Worm (Caenorhabditis elegans) whole organism, early embryonic: ENCODE measurements around the gene K08B5.2.

ENCODE experiments used
- B0310.2 ChIP-seq: sonication (generic microtip); optimal IDR thresholded peaks from 2 replicates; lab custom pipeline; 2016; ENCODE audit warnings: mild to moderate bottlenecking, missing genetic modification characterization, missing compliant biosample characterization
- F13C5.2 ChIP-seq: sonication (generic microtip); optimal IDR thresholded peaks from 2 replicates; lab custom pipeline; 2017; ENCODE audit warnings: mild to moderate bottlenecking, missing genetic modification characterization, inconsistent platforms, missing compliant biosample characterization
- aly-1 ChIP-seq: sonication (generic microtip); optimal IDR thresholded peaks from 2 replicates; lab custom pipeline; 2016; ENCODE audit warnings: missing genetic modification characterization, missing compliant biosample characterization
- ama-1 ChIP-seq: fragments of 150-350 bp; optimal IDR thresholded peaks from 2 replicates; lab custom pipeline; 2014
- ceh-13 ChIP-seq: fragments of 200-800 bp; sonication (Bioruptor generic); optimal IDR thresholded peaks from 2 replicates; lab custom pipeline; 2018; ENCODE audit warnings: mild to moderate bottlenecking, missing genetic modification characterization, missing compliant biosample characterization
- ceh-36 ChIP-seq: sonication (generic microtip); optimal IDR thresholded peaks from 2 replicates; lab custom pipeline; 2016; ENCODE audit warnings: missing genetic modification characterization, inconsistent platforms, missing compliant biosample characterization
- ets-7 ChIP-seq: sonication (generic microtip); optimal IDR thresholded peaks from 2 replicates; lab custom pipeline; 2016; ENCODE audit warnings: missing genotype, missing genetic modification characterization, missing compliant biosample characterization
- flt-1 ChIP-seq: fragments of 200-800 bp; sonication (Bioruptor generic); IDR thresholded peaks from 2 replicates; pipeline ENCODE4 v1.3.6; 2022; ENCODE audit warnings: missing genetic modification characterization, missing compliant biosample characterization
- hmbx-1 ChIP-seq: sonication (generic microtip); optimal IDR thresholded peaks from 2 replicates; lab custom pipeline; 2016; ENCODE audit warnings: mild to moderate bottlenecking, missing genetic modification characterization, missing compliant biosample characterization
- hmg-4 ChIP-seq: fragments of 200-800 bp; sonication (Bioruptor generic); optimal IDR thresholded peaks from 2 replicates; lab custom pipeline; 2018; ENCODE audit warnings: mild to moderate bottlenecking, missing genetic modification characterization, missing compliant biosample characterization
- hnd-1 ChIP-seq: sonication (generic microtip); optimal IDR thresholded peaks from 2 replicates; lab custom pipeline; 2016; ENCODE audit warnings: missing genetic modification characterization, missing compliant biosample characterization
- pes-1 ChIP-seq: fragments of 200-800 bp; sonication (Bioruptor generic); IDR thresholded peaks from 2 replicates; pipeline ENCODE4 v1.3.6; 2022; ENCODE audit warnings: missing genetic modification reagents, missing genetic modification characterization, missing compliant biosample characterization
- scrt-1 ChIP-seq: fragments of 200-800 bp; sonication (Bioruptor generic); IDR thresholded peaks from 2 replicates; pipeline ENCODE4 v1.3.6; 2022; ENCODE audit warnings: missing genetic modification characterization, missing compliant biosample characterization
- sea-1 ChIP-seq: fragments of 200-800 bp; sonication (Bioruptor generic); conservative IDR thresholded peaks from 2 replicates; pipeline ENCODE4 v1.3.6; 2022; ENCODE audit warnings: missing genetic modification characterization, missing compliant biosample characterization
- tbx-11 ChIP-seq: fragments of 200-800 bp; sonication (Bioruptor generic); IDR thresholded peaks from 2 replicates; pipeline ENCODE4 v1.3.6; 2022; ENCODE audit warnings: missing genetic modification characterization, missing compliant biosample characterization
- tbx-37 ChIP-seq: fragments of 200-800 bp; sonication (Bioruptor generic); conservative IDR thresholded peaks from 2 replicates; pipeline ENCODE4 v1.3.6; 2022; ENCODE audit warnings: missing genetic modification reagents, missing genetic modification characterization, missing compliant biosample characterization
- tra-4 ChIP-seq: sonication (generic microtip); optimal IDR thresholded peaks from 2 replicates; lab custom pipeline; 2017; ENCODE audit warnings: missing genetic modification characterization, missing compliant biosample characterization

The K08B5.2 gene

DNA sequence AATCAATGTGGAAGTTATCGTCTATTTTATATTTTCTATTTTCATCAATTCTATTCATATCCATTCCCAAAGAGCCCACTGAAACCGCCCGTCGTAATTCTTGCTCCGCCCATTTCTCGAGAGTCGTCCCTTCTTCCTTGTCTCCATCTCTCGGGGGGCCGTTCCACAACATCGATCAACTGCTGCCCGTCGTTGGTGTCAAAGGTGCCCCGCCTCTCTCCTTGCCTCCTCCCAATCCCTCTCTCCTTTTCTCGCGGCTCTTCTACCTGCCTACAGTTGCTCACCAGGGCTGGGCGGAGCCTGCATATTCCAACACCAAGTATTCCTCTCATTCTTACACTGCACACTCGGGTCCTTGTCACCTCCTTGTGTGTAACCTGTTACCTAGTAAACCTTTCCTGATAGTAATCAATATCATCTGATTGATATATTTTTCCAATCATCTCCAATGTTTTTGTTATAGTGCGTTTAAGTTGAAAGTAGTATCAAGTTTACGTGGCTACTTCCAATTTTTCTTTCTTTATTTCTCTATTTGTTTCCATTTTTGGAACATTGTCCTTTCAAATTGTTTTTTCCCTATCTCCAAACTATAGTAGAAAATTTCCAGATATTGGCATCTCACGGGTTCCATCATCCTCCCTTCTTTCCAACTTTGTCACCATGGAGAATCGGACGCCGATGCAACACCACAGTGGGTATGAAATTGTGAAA, 17.3 kb downstream of the K08B5.2 start, which contains the start of gene pat-9:
Gene pat-9, plus strand, starts transcription at position 661 of the 711 bp plus-strand sequence.
- TF ChIP-seq ets-7 (tag; lab: Kevin White, UChicago) (no peak), hmbx-1 (no peak), B0310.2 (tag; lab: Kevin White, UChicago) (no peak), aly-1 (tag; lab: Kevin White, UChicago) (no peak), hnd-1 (tag; lab: Kevin White, UChicago) (no peak), ama-1 (lab: Kevin White, UChicago) (no peak), hmg-4 (no peak), scrt-1 (no peak), tbx-11 (no peak), ceh-13 (GFP tag; lab: Kevin White, UChicago) (no peak), pes-1 (no peak), sea-1 (GFP tag; lab: Robert Waterston, UW) (no peak), flt-1 (GFP tag; lab: Robert Waterston, UW) (no peak), F13C5.2 (tag; lab: Kevin White, UChicago) (no peak), ceh-36 (no peak), tra-4 (tag; lab: Kevin White, UChicago) (no peak), tbx-37 (GFP tag; lab: Robert Waterston, UW) (no peak)

DNA sequence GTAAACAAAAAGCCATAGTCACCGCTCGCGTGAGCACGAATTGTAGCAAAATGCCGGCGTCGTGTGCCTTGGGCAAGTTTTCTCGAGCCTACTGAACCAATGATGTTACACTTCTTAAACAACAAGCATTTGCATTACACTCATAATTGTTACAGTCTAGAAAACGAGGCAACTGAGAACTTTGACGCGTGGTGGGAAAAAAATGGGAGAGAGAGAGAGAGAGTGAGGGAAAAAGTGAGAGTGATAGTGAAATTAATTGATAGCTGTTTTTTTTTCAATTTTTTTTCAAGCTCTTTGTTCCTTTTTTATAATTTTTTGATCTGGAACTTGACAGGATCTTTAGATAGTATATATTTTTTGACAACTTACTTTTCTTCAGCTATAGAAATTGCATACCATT, 18.5 kb downstream of the K08B5.2 start:
- TF ChIP-seq tra-4 (tag; lab: Kevin White, UChicago) (no peak), F13C5.2 (tag; lab: Kevin White, UChicago) (no peak), aly-1 (tag; lab: Kevin White, UChicago) (no peak), ets-7 (tag; lab: Kevin White, UChicago) (no peak)

DNA sequence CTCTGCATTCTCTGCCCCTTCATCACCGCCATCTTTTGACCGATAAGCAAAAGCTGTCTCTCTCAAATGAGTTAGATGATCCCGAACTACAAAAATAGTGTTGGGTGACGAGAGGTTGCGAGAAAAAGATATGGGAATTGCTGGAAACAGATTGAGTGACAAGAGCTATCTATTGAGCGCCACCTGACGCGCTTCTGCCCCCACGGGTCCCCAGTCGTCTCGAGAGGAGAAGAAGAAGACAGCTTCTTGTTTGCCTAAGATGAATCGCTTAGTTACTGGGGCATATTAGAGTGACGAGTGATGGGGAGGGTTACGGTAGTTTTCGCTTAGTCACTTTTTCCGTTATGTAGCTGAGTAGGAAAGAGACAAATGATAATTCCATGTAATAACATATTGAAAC, 19.1 kb downstream of the K08B5.2 start:
- no peak for TF ChIP-seq ceh-36
- TF ChIP-seq sea-1 (GFP tag; lab: Robert Waterston, UW): no peak
- TF ChIP-seq hmg-4: no peak
- no peak for TF ChIP-seq tbx-37 (GFP tag; lab: Robert Waterston, UW)
- TF ChIP-seq hmbx-1: no peak
- TF ChIP-seq flt-1 (GFP tag; lab: Robert Waterston, UW): no peak
- TF ChIP-seq pes-1: no peak

DNA sequence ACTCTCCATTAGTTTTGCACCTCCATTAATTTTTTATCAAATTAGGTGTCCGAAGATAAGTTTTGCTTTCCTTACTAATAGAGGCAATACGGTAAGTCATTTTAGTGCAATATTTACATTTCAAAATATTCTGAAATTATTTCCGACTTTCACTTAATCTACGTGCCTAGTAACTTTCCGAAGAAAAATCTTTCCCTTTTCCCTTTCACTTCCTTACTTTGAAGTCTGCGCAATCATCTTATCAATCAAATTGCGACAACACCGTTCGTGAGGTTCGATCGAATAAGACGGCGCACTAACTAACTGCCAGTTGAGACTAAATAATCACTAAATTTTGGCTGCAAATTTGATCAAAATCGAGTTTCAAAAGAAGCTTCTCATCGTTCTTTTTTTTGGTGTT, 19.8 kb downstream of the K08B5.2 start:
- TF ChIP-seq ama-1 (lab: Kevin White, UChicago) (no peak), pes-1 (no peak), tra-4 (tag; lab: Kevin White, UChicago) (no peak), flt-1 (GFP tag; lab: Robert Waterston, UW) (no peak), hmg-4 (no peak), hmbx-1 (no peak), hnd-1 (tag; lab: Kevin White, UChicago) (no peak), B0310.2 (tag; lab: Kevin White, UChicago) (no peak), ceh-13 (GFP tag; lab: Kevin White, UChicago) (no peak), ets-7 (tag; lab: Kevin White, UChicago) (no peak), F13C5.2 (tag; lab: Kevin White, UChicago) (no peak), ceh-36 (no peak), tbx-37 (GFP tag; lab: Robert Waterston, UW) (no peak), tbx-11 (no peak)

DNA sequence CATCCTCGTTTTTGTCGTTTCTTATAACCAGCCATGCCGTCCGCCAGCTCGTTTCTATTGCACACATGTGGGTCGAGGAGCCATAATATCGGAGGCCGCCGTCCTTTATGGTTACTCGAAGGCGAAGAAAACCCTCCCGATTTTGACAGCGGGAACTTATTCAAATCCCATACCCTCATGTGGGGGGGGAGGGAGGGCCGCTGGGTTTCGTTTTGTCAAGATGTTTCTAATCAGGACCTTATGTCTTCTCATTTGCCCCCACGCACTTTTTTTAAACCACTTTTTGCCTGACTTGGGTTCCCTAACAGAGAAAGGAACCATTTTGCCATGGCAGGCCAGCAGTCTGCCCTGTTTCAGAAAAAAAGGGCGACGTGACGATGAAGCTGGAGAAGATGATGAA, 21.2 kb downstream of the K08B5.2 start:
- TF ChIP-seq tbx-37 (GFP tag; lab: Robert Waterston, UW): no peak
- no peak for TF ChIP-seq sea-1 (GFP tag; lab: Robert Waterston, UW)
- no peak for TF ChIP-seq ets-7 (tag; lab: Kevin White, UChicago)

DNA sequence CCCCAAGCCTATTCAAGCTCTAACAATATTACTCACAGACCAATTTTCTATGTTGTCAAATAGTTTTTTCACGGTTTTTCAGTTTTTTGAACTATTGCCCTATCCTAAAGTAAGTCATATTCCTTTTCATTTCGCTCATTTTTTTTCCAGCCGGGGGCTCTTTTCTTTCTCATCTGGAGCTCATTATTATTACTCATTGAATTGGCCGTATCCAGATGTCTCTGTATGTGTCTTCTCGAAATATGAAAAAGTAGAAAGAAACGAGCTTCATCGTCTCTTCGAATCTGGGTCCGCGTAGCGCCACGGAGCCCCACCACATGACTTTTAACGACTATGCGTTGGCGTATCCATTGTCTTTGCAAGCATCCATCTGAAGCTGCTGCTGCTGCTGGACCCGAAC, 23.2 kb downstream of the K08B5.2 start:
- TF ChIP-seq tbx-37 (GFP tag; lab: Robert Waterston, UW): no peak
- no peak for TF ChIP-seq hmbx-1
- no peak for TF ChIP-seq flt-1 (GFP tag; lab: Robert Waterston, UW)
- no peak for TF ChIP-seq scrt-1
- TF ChIP-seq ceh-36: no peak
- no peak for TF ChIP-seq ceh-13 (GFP tag; lab: Kevin White, UChicago)
- no peak for TF ChIP-seq hmg-4
- TF ChIP-seq aly-1 (tag; lab: Kevin White, UChicago): no peak
- TF ChIP-seq F13C5.2 (tag; lab: Kevin White, UChicago): no peak
- TF ChIP-seq sea-1 (GFP tag; lab: Robert Waterston, UW): no peak
- TF ChIP-seq ets-7 (tag; lab: Kevin White, UChicago): no peak
- no peak for TF ChIP-seq B0310.2 (tag; lab: Kevin White, UChicago)
- no peak for TF ChIP-seq ama-1 (lab: Kevin White, UChicago)
- no peak for TF ChIP-seq tra-4 (tag; lab: Kevin White, UChicago)
- TF ChIP-seq pes-1: no peak
- no peak for TF ChIP-seq tbx-11
- no peak for TF ChIP-seq hnd-1 (tag; lab: Kevin White, UChicago)

DNA sequence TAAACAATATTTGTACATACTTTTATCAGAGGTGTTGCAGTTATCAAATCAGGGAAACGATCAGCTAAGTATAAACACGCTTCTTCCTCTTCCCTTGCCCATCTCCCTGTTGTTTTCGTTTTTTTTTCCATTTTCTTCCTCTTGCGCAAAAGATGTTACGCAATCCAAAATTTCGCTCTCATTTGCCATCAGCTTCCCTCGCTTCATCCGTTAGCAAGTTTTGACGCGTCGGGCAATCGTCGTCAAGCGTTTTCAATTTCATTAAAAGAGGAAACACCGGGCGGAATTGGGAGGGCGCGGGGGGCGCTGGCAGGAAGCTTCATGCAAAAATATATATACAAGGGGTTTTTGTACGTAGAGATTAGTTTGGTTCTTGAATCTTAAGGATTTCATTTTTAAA, 23.8 kb downstream of the K08B5.2 start:
- TF ChIP-seq hnd-1 (tag; lab: Kevin White, UChicago) (no peak), tbx-37 (GFP tag; lab: Robert Waterston, UW) (no peak), B0310.2 (tag; lab: Kevin White, UChicago) (no peak), ceh-13 (GFP tag; lab: Kevin White, UChicago) (no peak)

DNA sequence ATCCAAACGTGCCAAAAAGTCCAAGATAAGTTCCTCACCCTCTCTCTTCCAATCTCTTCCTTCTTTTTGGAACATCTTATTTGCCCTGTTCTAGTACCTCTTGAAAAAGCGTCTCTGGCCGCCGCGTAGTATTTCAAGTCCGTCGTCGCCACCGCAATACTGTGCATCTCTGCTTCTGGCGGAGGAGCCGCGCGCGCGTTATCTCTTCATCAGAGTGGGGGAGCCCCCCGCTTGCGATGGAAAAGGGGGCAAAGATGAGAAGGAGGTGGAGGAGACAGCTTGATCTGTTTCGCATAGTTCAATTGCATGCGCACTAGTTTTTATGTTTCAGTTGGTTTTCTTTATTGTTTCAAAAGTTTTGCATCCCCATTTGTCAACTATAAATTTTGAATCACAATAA, 25.9 kb downstream of the K08B5.2 start:
- TF ChIP-seq aly-1 (tag; lab: Kevin White, UChicago) (no peak), F13C5.2 (tag; lab: Kevin White, UChicago) (no peak), ceh-36 (no peak), B0310.2 (tag; lab: Kevin White, UChicago) (no peak), ets-7 (tag; lab: Kevin White, UChicago) (no peak)
